Comparison of ENCODE assay signal across 6 worm cellular contexts in genomic region chrX:3290147-3290546, ce11.
TF ChIP-seq lines count a peak whose summit lies in the region.

No protein-coding gene starts in this region.

TF ChIP-seq in whole organism, L1 larva, 84 proteins besides CTCF, POLR2A, EP300 and RAD21:
- TF ChIP-seq C04F5.9 (tag; optimal IDR thresholded peaks at IDR 0.05; lab: Kevin White, UChicago) = no peak
- peak in 1 of 2 experiments; percentile 26 for TF ChIP-seq lin-35 (GFP tag; optimal IDR thresholded peaks at IDR 0.05; lab: Kevin White, UChicago)
- TF ChIP-seq pag-3 (tag; optimal IDR thresholded peaks at IDR 0.05; lab: Kevin White, UChicago; ENCODE audit: borderline replicate concordance, insufficient read depth) = no peak
- TF ChIP-seq fkh-8 (tag; optimal IDR thresholded peaks at IDR 0.05; lab: Kevin White, UChicago) = no peak
- no peak for TF ChIP-seq efl-1 (optimal IDR thresholded peaks at IDR 0.05; lab: Kevin White, UChicago)
- no peak for TF ChIP-seq efl-1 (GFP tag; optimal IDR thresholded peaks at IDR 0.05 in 1 of 2; lab: Kevin White, UChicago)
- TF ChIP-seq nhr-20 (tag; optimal IDR thresholded peaks at IDR 0.05; lab: Kevin White, UChicago) = peak; percentile 21
- no peak for TF ChIP-seq ceh-82 (tag; optimal IDR thresholded peaks at IDR 0.05; lab: Kevin White, UChicago)
- peak; percentile 34 for TF ChIP-seq nhr-90 (tag; optimal IDR thresholded peaks at IDR 0.05; lab: Kevin White, UChicago; ENCODE audit: poor library complexity)
- TF ChIP-seq ztf-4 (tag; optimal IDR thresholded peaks at IDR 0.05; lab: Kevin White, UChicago) = no peak
- peak in 1 of 2 experiments; percentile 42 for TF ChIP-seq mdl-1 (tag; optimal IDR thresholded peaks at IDR 0.05; lab: Kevin White, UChicago)
- no peak for TF ChIP-seq fkh-10 (GFP tag; optimal IDR thresholded peaks at IDR 0.05; lab: Kevin White, UChicago)
- TF ChIP-seq swsn-7 (tag; optimal IDR thresholded peaks at IDR 0.05; lab: Kevin White, UChicago) = no peak
- peak; percentile 95 for TF ChIP-seq elt-2 (tag; optimal IDR thresholded peaks at IDR 0.05; lab: Kevin White, UChicago)

TF ChIP-seq in whole organism, L2 larva, 48 proteins besides CTCF, POLR2A, EP300 and RAD21 (continues in another document):
- TF ChIP-seq lin-13 (GFP tag; optimal IDR thresholded peaks at IDR 0.05; lab: Kevin White, UChicago) = no peak
- no peak for TF ChIP-seq nhr-77 (tag; optimal IDR thresholded peaks at IDR 0.05; lab: Kevin White, UChicago)
- no peak for TF ChIP-seq snpc-4 (tag; optimal IDR thresholded peaks at IDR 0.05; lab: Kevin White, UChicago)
- TF ChIP-seq elt-3 (tag; optimal IDR thresholded peaks at IDR 0.05; lab: Kevin White, UChicago) = no peak
- no peak for TF ChIP-seq ama-1 (optimal IDR thresholded peaks at IDR 0.05; lab: Kevin White, UChicago)
- no peak for TF ChIP-seq aly-2 (tag; optimal IDR thresholded peaks at IDR 0.05; lab: Kevin White, UChicago)
- no peak for TF ChIP-seq ztf-4 (tag; optimal IDR thresholded peaks at IDR 0.05; lab: Kevin White, UChicago)
- TF ChIP-seq nhr-6 (tag; optimal IDR thresholded peaks at IDR 0.05; lab: Kevin White, UChicago) = no peak
- TF ChIP-seq peb-1 (tag; optimal IDR thresholded peaks at IDR 0.05; lab: Kevin White, UChicago) = no peak
- peak; percentile 85 for TF ChIP-seq sma-9 (GFP tag; optimal IDR thresholded peaks at IDR 0.05; lab: Kevin White, UChicago)
- no peak for TF ChIP-seq sma-9 (tag; optimal IDR thresholded peaks at IDR 0.05; lab: Kevin White, UChicago)
- TF ChIP-seq C34F6.9 (tag; optimal IDR thresholded peaks at IDR 0.05; lab: Kevin White, UChicago) = no peak
- no peak for TF ChIP-seq unc-55 (GFP tag; optimal IDR thresholded peaks at IDR 0.05; lab: Kevin White, UChicago)
- no peak for TF ChIP-seq mab-5 (tag; optimal IDR thresholded peaks at IDR 0.05; lab: Kevin White, UChicago)
- peak; percentile 50 for TF ChIP-seq gmeb-1 (tag; optimal IDR thresholded peaks at IDR 0.05; lab: Kevin White, UChicago)
- no peak for TF ChIP-seq nhr-237 (tag; optimal IDR thresholded peaks at IDR 0.05; lab: Kevin White, UChicago)
- peak; percentile 83 for TF ChIP-seq fos-1 (tag; optimal IDR thresholded peaks at IDR 0.05; lab: Kevin White, UChicago)

TF ChIP-seq in whole organism, L3 larva, 47 proteins besides CTCF, POLR2A, EP300 and RAD21:
- no peak for TF ChIP-seq skn-1 (tag; optimal IDR thresholded peaks at IDR 0.05; lab: Kevin White, UChicago)
- no peak for TF ChIP-seq ceh-28 (tag; optimal IDR thresholded peaks at IDR 0.05; lab: Kevin White, UChicago)
- TF ChIP-seq ztf-4 (tag; optimal IDR thresholded peaks at IDR 0.05; lab: Kevin White, UChicago) = no peak
- TF ChIP-seq pqm-1 (tag; optimal IDR thresholded peaks at IDR 0.05; lab: Kevin White, UChicago) = peak; percentile 98
- peak; percentile 96 for TF ChIP-seq elt-2 (tag; optimal IDR thresholded peaks at IDR 0.05; lab: Kevin White, UChicago)
- TF ChIP-seq R02D3.7 (tag; optimal IDR thresholded peaks at IDR 0.05; lab: Kevin White, UChicago) = no peak
- peak; percentile 45 for TF ChIP-seq pha-4 (tag; optimal IDR thresholded peaks at IDR 0.05; lab: Kevin White, UChicago)
- peak; percentile 83 for TF ChIP-seq jun-1 (tag; optimal IDR thresholded peaks at IDR 0.05; lab: Kevin White, UChicago)

TF ChIP-seq in whole organism, L4 larva, 104 proteins besides CTCF, POLR2A, EP300 and RAD21 (continues in another document):
- TF ChIP-seq lir-3 (tag; optimal IDR thresholded peaks at IDR 0.05; lab: Kevin White, UChicago) (no peak), aha-1 (tag; lab: Kevin White, UChicago) (peak; percentile 13), dmd-6 (GFP tag; IDR thresholded peaks at IDR 0.05; lab: Robert Waterston, UW) (peak; percentile 100), lin-38 (GFP tag; IDR thresholded peaks at IDR 0.05; lab: Robert Waterston, UW) (no peak), php-3 (GFP tag; IDR thresholded peaks at IDR 0.05; lab: Robert Waterston, UW) (peak; percentile 92), nhr-48 (tag; optimal IDR thresholded peaks at IDR 0.05; lab: Kevin White, UChicago) (peak; percentile 95), mxl-3 (GFP tag; optimal IDR thresholded peaks at IDR 0.05; lab: Kevin White, UChicago) (peak; percentile 39), lin-39 (tag; optimal IDR thresholded peaks at IDR 0.05; lab: Kevin White, UChicago) (no peak), mxl-2 (GFP tag; conservative IDR thresholded peaks at IDR 0.05; lab: Robert Waterston, UW) (no peak), pha-4 (GFP tag; IDR thresholded peaks at IDR 0.05; lab: Robert Waterston, UW) (no peak), pha-4 (tag; optimal IDR thresholded peaks at IDR 0.05; lab: Kevin White, UChicago) (no peak), fos-1 (tag; optimal IDR thresholded peaks at IDR 0.05; lab: Kevin White, UChicago) (no peak), nhr-41 (GFP tag; IDR thresholded peaks at IDR 0.05; lab: Robert Waterston, UW) (0 out of 2 replicates have a peak, but pooled peaks have one; percentile 11), snpc-1.2 (GFP tag; IDR thresholded peaks at IDR 0.05; lab: Robert Waterston, UW) (no peak), nhr-102 (tag; optimal IDR thresholded peaks at IDR 0.05; lab: Kevin White, UChicago) (peak; percentile 94), pqm-1 (tag; optimal IDR thresholded peaks at IDR 0.05; lab: Kevin White, UChicago) (peak; percentile 90), nhr-11 (tag; optimal IDR thresholded peaks at IDR 0.05; lab: Kevin White, UChicago) (no peak), nhr-6 (tag; optimal IDR thresholded peaks at IDR 0.05; lab: Kevin White, UChicago) (no peak), nhr-28 (tag; optimal IDR thresholded peaks at IDR 0.05; lab: Kevin White, UChicago) (peak; percentile 93), dve-1 (tag; optimal IDR thresholded peaks at IDR 0.05; lab: Kevin White, UChicago; ENCODE audit: insufficient read depth) (peak; percentile 91)

TF ChIP-seq in whole organism, late embryonic, 69 proteins besides CTCF, POLR2A, EP300 and RAD21:
- TF ChIP-seq Y22D7AL.16 (tag; optimal IDR thresholded peaks at IDR 0.05; lab: Kevin White, UChicago) (no peak), unc-86 (tag; optimal IDR thresholded peaks at IDR 0.05; lab: Kevin White, UChicago) (no peak), nhr-11 (tag; optimal IDR thresholded peaks at IDR 0.05; lab: Kevin White, UChicago) (no peak), dmd-4 (tag; optimal IDR thresholded peaks at IDR 0.05; lab: Kevin White, UChicago; ENCODE audit: borderline replicate concordance) (no peak), ceh-18 (tag; optimal IDR thresholded peaks at IDR 0.05; lab: Kevin White, UChicago) (no peak), elt-2 (tag; optimal IDR thresholded peaks at IDR 0.05; lab: Kevin White, UChicago) (peak; percentile 53)

TF ChIP-seq in whole organism, young adult, 124 proteins besides CTCF, POLR2A, EP300 and RAD21:
- TF ChIP-seq nfyb-1 (GFP tag; IDR thresholded peaks at IDR 0.05; lab: Robert Waterston, UW) = 0 out of 2 replicates have a peak, but pooled peaks have one; percentile 59
- TF ChIP-seq lin-54 (GFP tag; optimal IDR thresholded peaks at IDR 0.05; lab: Kevin White, UChicago) = no peak
- TF ChIP-seq akir-1 (GFP tag; optimal IDR thresholded peaks at IDR 0.05; lab: Kevin White, UChicago) = no peak
- 0 out of 2 replicates have a peak, but pooled peaks have one; percentile 30 for TF ChIP-seq egl-44 (GFP tag; IDR thresholded peaks at IDR 0.05; lab: Robert Waterston, UW)
- TF ChIP-seq unc-62 (GFP tag; optimal IDR thresholded peaks at IDR 0.05; lab: Kevin White, UChicago) = peak; percentile 31
- TF ChIP-seq let-607 (tag; optimal IDR thresholded peaks at IDR 0.05; lab: Kevin White, UChicago) = peak; percentile 36 to 39
- TF ChIP-seq ZK185.1 (tag; optimal IDR thresholded peaks at IDR 0.05; lab: Kevin White, UChicago; ENCODE audit: poor library complexity, severe bottlenecking) = no peak
- peak; percentile 33 for TF ChIP-seq madf-10 (tag; optimal IDR thresholded peaks at IDR 0.05; lab: Kevin White, UChicago)
- peak; percentile 37 for TF ChIP-seq pha-4 (tag; optimal IDR thresholded peaks at IDR 0.05; lab: Kevin White, UChicago)
- no peak for TF ChIP-seq Y95B8A.8 (GFP tag; IDR thresholded peaks at IDR 0.05; lab: Robert Waterston, UW)
- peak; percentile 54 for TF ChIP-seq tbp1 (GFP tag; optimal IDR thresholded peaks at IDR 0.05; lab: Kevin White, UChicago)
- peak; percentile 66 for TF ChIP-seq ets-4 (GFP tag; optimal IDR thresholded peaks at IDR 0.05; lab: Kevin White, UChicago)
- TF ChIP-seq F22D6.2 (tag; optimal IDR thresholded peaks at IDR 0.05; lab: Kevin White, UChicago) = peak; percentile 74
- TF ChIP-seq nhr-80 (tag; optimal IDR thresholded peaks at IDR 0.05; lab: Kevin White, UChicago) = peak; percentile 99
- peak; percentile 48 for TF ChIP-seq nhr-90 (tag; optimal IDR thresholded peaks at IDR 0.05; lab: Kevin White, UChicago)
- peak; percentile 88 for TF ChIP-seq ztf-22 (GFP tag; optimal IDR thresholded peaks at IDR 0.05; lab: Kevin White, UChicago)
- TF ChIP-seq atf-7 (tag; optimal IDR thresholded peaks at IDR 0.05; lab: Kevin White, UChicago) = peak; percentile 93
- peak; percentile 70; the same call in 1 of the 2 replicates for TF ChIP-seq B0336.3 (GFP tag; IDR thresholded peaks at IDR 0.05; lab: Robert Waterston, UW)
- TF ChIP-seq tlf-1 (GFP tag; optimal IDR thresholded peaks at IDR 0.05; lab: Kevin White, UChicago) = peak; percentile 41
